Worm (Caenorhabditis elegans) whole organism, L1 larva: ENCODE results near the gene srbc-13.

Experiments used
- F16B12.6 ChIP-seq: fragments of 150-350 bp; optimal IDR thresholded peaks from 2 replicates; lab custom pipeline; 2014; ENCODE audit warnings: missing biosample characterization, missing genetic modification characterization
- blmp-1 ChIP-seq: fragments of 150-350 bp; optimal IDR thresholded peaks from 2 replicates; lab custom pipeline; 2014; ENCODE audit warnings: missing biosample characterization, missing genetic modification characterization
- ceh-8 ChIP-seq: fragments of 200-800 bp; sonication (Bioruptor generic); optimal IDR thresholded peaks from 2 replicates; lab custom pipeline; 2018; ENCODE audit warnings: mild to moderate bottlenecking, missing genetic modification characterization, moderate library complexity, missing compliant biosample characterization
- ceh-82 ChIP-seq, 3 experiments: fragments of 150-350 bp in 1 of 3; sonication (generic microtip) in 2 of 3; optimal IDR thresholded peaks; 2 replicates each; lab custom pipeline; 2014 to 2017; ENCODE audit warnings: missing biosample characterization in 3 of 3, missing genetic modification characterization in 3 of 3
- ceh-88 ChIP-seq: fragments of 200-800 bp; sonication (Bioruptor generic); IDR thresholded peaks from 2 replicates; pipeline ENCODE4 v1.3.6; 2022; ENCODE audit warnings: missing genetic modification characterization, missing compliant biosample characterization
- ceh-90 ChIP-seq: sonication (generic microtip); optimal IDR thresholded peaks from 2 replicates; lab custom pipeline; 2016; ENCODE audit warnings: missing genetic modification characterization, missing compliant biosample characterization
- ces-1 ChIP-seq: fragments of 150-350 bp; optimal IDR thresholded peaks from 2 replicates; lab custom pipeline; 2014; ENCODE audit warnings: missing biosample characterization, missing genetic modification reagents, missing genetic modification characterization
- dpl-1 ChIP-seq, 3 experiments: fragments of 150-350 bp in 2 of 3; sonication (generic microtip) in 1 of 3; optimal IDR thresholded peaks; 2 replicates each; lab custom pipeline; 2014 to 2017; ENCODE audit warnings: missing biosample characterization in 3 of 3, missing genetic modification characterization in 3 of 3, missing genetic modification reagents in 3 of 3
- efl-1 ChIP-seq, 4 experiments: fragments of 150-350 bp; optimal IDR thresholded peaks in 3 of 4; peaks in 1 of 4; 1 replicate in 1 of 4; 2 replicates in 3 of 4; lab custom pipeline; 2014; ENCODE audit warnings: missing biosample characterization in 2 of 4, missing genetic modification characterization in 2 of 4, missing genetic modification reagents in 2 of 4
- egl-13 ChIP-seq: sonication (generic microtip); optimal IDR thresholded peaks from 2 replicates; lab custom pipeline; 2016; ENCODE audit warnings: missing genotype, missing genetic modification reagents, missing genetic modification characterization, missing compliant biosample characterization
- elt-2 ChIP-seq: sonication (generic microtip); optimal IDR thresholded peaks from 2 replicates; lab custom pipeline; 2016; ENCODE audit warnings: missing genetic modification characterization, mild to moderate bottlenecking, inconsistent platforms, missing compliant biosample characterization, missing genetic modification reagents
- ets-5 ChIP-seq: fragments of 200-800 bp; sonication (Bioruptor generic); IDR thresholded peaks from 2 replicates; pipeline ENCODE4 v1.3.6; 2022; ENCODE audit warnings: missing genetic modification characterization, missing compliant biosample characterization
- fkh-8 ChIP-seq: sonication (generic microtip); optimal IDR thresholded peaks from 2 replicates; lab custom pipeline; 2016; ENCODE audit warnings: mild to moderate bottlenecking, missing genetic modification characterization, missing compliant biosample characterization
- fos-1 ChIP-seq: fragments of 150-350 bp; optimal IDR thresholded peaks from 2 replicates; lab custom pipeline; 2014; ENCODE audit warnings: missing biosample characterization, missing genetic modification characterization
- grh-1 ChIP-seq: fragments of 200-800 bp; sonication (Bioruptor generic); IDR thresholded peaks from 2 replicates; pipeline ENCODE4 v1.3.6; 2022; ENCODE audit warnings: missing genetic modification reagents, missing genetic modification characterization, missing compliant biosample characterization
- isw-1 ChIP-seq: fragments of 200-800 bp; sonication (Bioruptor generic); IDR thresholded peaks from 2 replicates; pipeline ENCODE4 v1.3.6; 2022; ENCODE audit warnings: missing genetic modification characterization, missing compliant biosample characterization
- jun-1 ChIP-seq: fragments of 150-350 bp; optimal IDR thresholded peaks from 2 replicates; lab custom pipeline; 2014; ENCODE audit warnings: missing biosample characterization, missing genetic modification reagents, missing genetic modification characterization
- lin-13 ChIP-seq: fragments of 150-350 bp; optimal IDR thresholded peaks from 2 replicates; lab custom pipeline; 2014; ENCODE audit warnings: missing biosample characterization, missing genetic modification reagents, missing genetic modification characterization
- lin-39 ChIP-seq: fragments of 150-350 bp; optimal IDR thresholded peaks from 2 replicates; lab custom pipeline; 2014; ENCODE audit warnings: missing biosample characterization, missing genetic modification reagents, missing genetic modification characterization
- lsy-2 ChIP-seq, 2 experiments: fragments of 150-350 bp; optimal IDR thresholded peaks; 2 replicates each; lab custom pipeline; 2014; ENCODE audit warnings: missing biosample characterization in 2 of 2, missing genetic modification characterization in 2 of 2
- mab-9 ChIP-seq: fragments of 200-800 bp; sonication (Bioruptor generic); IDR thresholded peaks from 2 replicates; pipeline ENCODE4 v1.3.6; 2022; ENCODE audit warnings: missing genetic modification reagents, missing genetic modification characterization, missing compliant biosample characterization
- mef-2 ChIP-seq: fragments of 150-350 bp; optimal IDR thresholded peaks from 2 replicates; lab custom pipeline; 2014; ENCODE audit warnings: missing biosample characterization, missing genetic modification characterization
- nhr-11 ChIP-seq: fragments of 150-350 bp; optimal IDR thresholded peaks from 2 replicates; lab custom pipeline; 2014; ENCODE audit warnings: missing biosample characterization, missing genetic modification characterization
- nhr-12 ChIP-seq: sonication (generic microtip); optimal IDR thresholded peaks from 2 replicates; lab custom pipeline; 2017; ENCODE audit warnings: missing biosample characterization, missing genetic modification characterization
- nhr-20 ChIP-seq: sonication (generic microtip); optimal IDR thresholded peaks from 2 replicates; lab custom pipeline; 2016; ENCODE audit warnings: mild to moderate bottlenecking, missing genetic modification characterization, missing compliant biosample characterization
- nhr-237 ChIP-seq: fragments of 150-350 bp; optimal IDR thresholded peaks from 2 replicates; lab custom pipeline; 2014; ENCODE audit warnings: missing biosample characterization, missing genetic modification characterization
- nhr-47 ChIP-seq: sonication (generic microtip); optimal IDR thresholded peaks from 2 replicates; lab custom pipeline; 2016; ENCODE audit warnings: mild to moderate bottlenecking, missing genetic modification characterization, moderate library complexity, missing compliant biosample characterization
- nhr-77 ChIP-seq: fragments of 150-350 bp; optimal IDR thresholded peaks from 2 replicates; lab custom pipeline; 2014; ENCODE audit warnings: missing biosample characterization, missing genetic modification characterization
- nhr-84 ChIP-seq: sonication (generic microtip); optimal IDR thresholded peaks from 2 replicates; lab custom pipeline; 2017; ENCODE audit warnings: missing biosample characterization, missing genetic modification characterization
- nhr-85 ChIP-seq: sonication (generic microtip); peaks from one replicate; lab custom pipeline; 2016; ENCODE audit warnings: missing genetic modification characterization, inconsistent platforms, missing compliant biosample characterization
- pqm-1 ChIP-seq: sonication (generic microtip); optimal IDR thresholded peaks from 3 replicates; lab custom pipeline; 2017; ENCODE audit warnings: missing biosample characterization, missing genetic modification characterization
- snpc-4 ChIP-seq: fragments of 150-350 bp; optimal IDR thresholded peaks from 2 replicates; lab custom pipeline; 2014; ENCODE audit warnings: missing biosample characterization, missing genetic modification characterization
- sup-37 ChIP-seq: fragments of 200-800 bp; sonication (Bioruptor generic); optimal IDR thresholded peaks from 2 replicates; lab custom pipeline; 2018; ENCODE audit warnings: mild to moderate bottlenecking, missing genetic modification characterization, missing compliant biosample characterization
- swsn-7 ChIP-seq: sonication (generic microtip); optimal IDR thresholded peaks from 2 replicates; lab custom pipeline; 2016; ENCODE audit warnings: missing genetic modification characterization, missing compliant biosample characterization
- tlp-1 ChIP-seq: fragments of 150-350 bp; optimal IDR thresholded peaks from 2 replicates; lab custom pipeline; 2014; ENCODE audit warnings: missing biosample characterization, missing genetic modification characterization
- unc-130 ChIP-seq: fragments of 150-350 bp; optimal IDR thresholded peaks from 2 replicates; lab custom pipeline; 2017; ENCODE audit warnings: missing biosample characterization, missing genetic modification characterization, inconsistent platforms
- unc-30 ChIP-seq: sonication (generic microtip); optimal IDR thresholded peaks from 2 replicates; lab custom pipeline; 2017; ENCODE audit warnings: missing biosample characterization, missing genetic modification characterization
- unc-62 ChIP-seq: fragments of 150-350 bp; optimal IDR thresholded peaks from 2 replicates; lab custom pipeline; 2014; ENCODE audit warnings: missing biosample characterization, missing genetic modification reagents, missing genetic modification characterization
- unc-86 ChIP-seq: sonication (generic microtip); optimal IDR thresholded peaks from 2 replicates; lab custom pipeline; 2016; ENCODE audit warnings: missing genetic modification characterization, missing compliant biosample characterization
- unc-98 ChIP-seq: fragments of 200-800 bp; sonication (Bioruptor generic); IDR thresholded peaks from 2 replicates; pipeline ENCODE4 v1.3.6; 2022; ENCODE audit warnings: missing genetic modification characterization, missing compliant biosample characterization
- vab-15 ChIP-seq: sonication (generic microtip); optimal IDR thresholded peaks from 2 replicates; lab custom pipeline; 2017; ENCODE audit warnings: missing genotype, mild to moderate bottlenecking, missing genetic modification characterization, missing compliant biosample characterization
- xbp-1 ChIP-seq: sonication (generic microtip); optimal IDR thresholded peaks from 2 replicates; lab custom pipeline; 2016; ENCODE audit warnings: missing genetic modification characterization, missing compliant biosample characterization

srbc-13 gene

ce11 chrV:871029-871428, 23.4 kb downstream of the srbc-13 start, which contains the start of gene T02B11.4:
T02B11.4 (minus strand) TSS chrV:871129.
- TF ChIP-seq unc-86 (tag; lab: Kevin White, UChicago) (no peak), efl-1 (optimal IDR thresholded peaks at IDR 0.05; lab: Kevin White, UChicago) (no peak), efl-1 (GFP tag; optimal IDR thresholded peaks at IDR 0.05 in 1 of 2; lab: Kevin White, UChicago) (no peak), fkh-8 (tag; lab: Kevin White, UChicago) (no peak), ceh-82 (tag; optimal IDR thresholded peaks at IDR 0.05; lab: Kevin White, UChicago) (no peak), unc-30 (tag; lab: Kevin White, UChicago) (no peak), unc-98 (GFP tag; lab: Robert Waterston, UW) (no peak), ceh-90 (no peak), isw-1 (no peak), fos-1 (no peak), unc-130 (tag; lab: Kevin White, UChicago) (no peak), mef-2 (no peak), egl-13 (tag; lab: Kevin White, UChicago) (no peak), F16B12.6 (no peak), nhr-11 (no peak), nhr-84 (tag; lab: Kevin White, UChicago) (no peak), lin-39 (tag; lab: Kevin White, UChicago) (no peak), blmp-1 (tag; lab: Kevin White, UChicago) (no peak), nhr-47 (tag; lab: Kevin White, UChicago) (no peak), ets-5 (no peak)
- TF ChIP-seq, all 84 proteins: peak for 0

- TF ChIP-seq ceh-90 (no peak), jun-1 (tag; lab: Kevin White, UChicago) (no peak), xbp-1 (no peak), pqm-1 (tag; lab: Kevin White, UChicago) (no peak), isw-1 (no peak), sup-37 (GFP tag; lab: Kevin White, UChicago) (no peak), ceh-8 (GFP tag; lab: Kevin White, UChicago) (no peak), unc-62 (GFP tag; lab: Kevin White, UChicago) (no peak), unc-86 (tag; lab: Kevin White, UChicago) (no peak), nhr-20 (no peak), grh-1 (GFP tag; lab: Robert Waterston, UW) (no peak), swsn-7 (tag; lab: Kevin White, UChicago) (no peak), ceh-88 (no peak), nhr-237 (tag; lab: Kevin White, UChicago) (no peak), efl-1 (optimal IDR thresholded peaks at IDR 0.05; lab: Kevin White, UChicago) (no peak), efl-1 (GFP tag; optimal IDR thresholded peaks at IDR 0.05 in 1 of 2; lab: Kevin White, UChicago) (no peak), elt-2 (tag; lab: Kevin White, UChicago) (no peak), fos-1 (no peak), vab-15 (tag; lab: Kevin White, UChicago) (no peak)
These were observed 28.3 kb downstream of the srbc-13 start, which contains the start of gene T02B11.9 for ce11 chrV:875945-876344. T02B11.9 (plus strand) TSS chrV:876245.

- no peak for TF ChIP-seq xbp-1
- no peak for TF ChIP-seq unc-130 (tag; lab: Kevin White, UChicago)
- TF ChIP-seq ceh-8 (GFP tag; lab: Kevin White, UChicago) = no peak
- no peak for TF ChIP-seq mab-9 (GFP tag; lab: Robert Waterston, UW)
- TF ChIP-seq nhr-85 (tag; lab: Kevin White, UChicago) = no peak
- no peak for TF ChIP-seq lsy-2 (tag; optimal IDR thresholded peaks at IDR 0.05; lab: Kevin White, UChicago)
- no peak for TF ChIP-seq nhr-12 (tag; lab: Kevin White, UChicago)
- no peak for TF ChIP-seq dpl-1 (GFP tag; optimal IDR thresholded peaks at IDR 0.05; lab: Kevin White, UChicago)
- no peak for TF ChIP-seq elt-2 (tag; lab: Kevin White, UChicago)
- no peak for TF ChIP-seq tlp-1 (tag; lab: Kevin White, UChicago)
- TF ChIP-seq lin-13 = no peak
- TF ChIP-seq snpc-4 (tag; lab: Kevin White, UChicago) = no peak
- TF ChIP-seq nhr-20 = no peak
- no peak for TF ChIP-seq ces-1 (GFP tag; lab: Kevin White, UChicago)
- no peak for TF ChIP-seq fkh-8 (tag; lab: Kevin White, UChicago)
- TF ChIP-seq nhr-84 (tag; lab: Kevin White, UChicago) = no peak
- TF ChIP-seq nhr-77 (tag; lab: Kevin White, UChicago) = no peak
These were observed 30.9 kb downstream of the srbc-13 start, which contains the start of gene T02B11.8 for ce11 chrV:878567-878966. T02B11.8 (minus strand) TSS chrV:878667.
